Worm (Caenorhabditis elegans) whole organism, early embryonic: ENCODE data around the gene F42E8.1.

ENCODE experiments used
- B0310.2 ChIP-seq: sonication (generic microtip); optimal IDR thresholded peaks from 2 replicates; lab custom pipeline; 2016; ENCODE audit warnings: mild to moderate bottlenecking, missing genetic modification characterization, missing compliant biosample characterization
- F13C5.2 ChIP-seq: sonication (generic microtip); optimal IDR thresholded peaks from 2 replicates; lab custom pipeline; 2017; ENCODE audit warnings: mild to moderate bottlenecking, missing genetic modification characterization, inconsistent platforms, missing compliant biosample characterization
- aly-1 ChIP-seq: sonication (generic microtip); optimal IDR thresholded peaks from 2 replicates; lab custom pipeline; 2016; ENCODE audit warnings: missing genetic modification characterization, missing compliant biosample characterization
- ama-1 ChIP-seq: fragments of 150-350 bp; optimal IDR thresholded peaks from 2 replicates; lab custom pipeline; 2014
- ceh-13 ChIP-seq: fragments of 200-800 bp; sonication (Bioruptor generic); optimal IDR thresholded peaks from 2 replicates; lab custom pipeline; 2018; ENCODE audit warnings: mild to moderate bottlenecking, missing genetic modification characterization, missing compliant biosample characterization
- ceh-36 ChIP-seq: sonication (generic microtip); optimal IDR thresholded peaks from 2 replicates; lab custom pipeline; 2016; ENCODE audit warnings: missing genetic modification characterization, inconsistent platforms, missing compliant biosample characterization
- ets-7 ChIP-seq: sonication (generic microtip); optimal IDR thresholded peaks from 2 replicates; lab custom pipeline; 2016; ENCODE audit warnings: missing genotype, missing genetic modification characterization, missing compliant biosample characterization
- flt-1 ChIP-seq: fragments of 200-800 bp; sonication (Bioruptor generic); IDR thresholded peaks from 2 replicates; pipeline ENCODE4 v1.3.6; 2022; ENCODE audit warnings: missing genetic modification characterization, missing compliant biosample characterization
- hmbx-1 ChIP-seq: sonication (generic microtip); optimal IDR thresholded peaks from 2 replicates; lab custom pipeline; 2016; ENCODE audit warnings: mild to moderate bottlenecking, missing genetic modification characterization, missing compliant biosample characterization
- hmg-4 ChIP-seq: fragments of 200-800 bp; sonication (Bioruptor generic); optimal IDR thresholded peaks from 2 replicates; lab custom pipeline; 2018; ENCODE audit warnings: mild to moderate bottlenecking, missing genetic modification characterization, missing compliant biosample characterization
- hnd-1 ChIP-seq: sonication (generic microtip); optimal IDR thresholded peaks from 2 replicates; lab custom pipeline; 2016; ENCODE audit warnings: missing genetic modification characterization, missing compliant biosample characterization
- pes-1 ChIP-seq: fragments of 200-800 bp; sonication (Bioruptor generic); IDR thresholded peaks from 2 replicates; pipeline ENCODE4 v1.3.6; 2022; ENCODE audit warnings: missing genetic modification reagents, missing genetic modification characterization, missing compliant biosample characterization
- scrt-1 ChIP-seq: fragments of 200-800 bp; sonication (Bioruptor generic); IDR thresholded peaks from 2 replicates; pipeline ENCODE4 v1.3.6; 2022; ENCODE audit warnings: missing genetic modification characterization, missing compliant biosample characterization
- sea-1 ChIP-seq: fragments of 200-800 bp; sonication (Bioruptor generic); conservative IDR thresholded peaks from 2 replicates; pipeline ENCODE4 v1.3.6; 2022; ENCODE audit warnings: missing genetic modification characterization, missing compliant biosample characterization
- tbx-11 ChIP-seq: fragments of 200-800 bp; sonication (Bioruptor generic); IDR thresholded peaks from 2 replicates; pipeline ENCODE4 v1.3.6; 2022; ENCODE audit warnings: missing genetic modification characterization, missing compliant biosample characterization
- tbx-37 ChIP-seq: fragments of 200-800 bp; sonication (Bioruptor generic); conservative IDR thresholded peaks from 2 replicates; pipeline ENCODE4 v1.3.6; 2022; ENCODE audit warnings: missing genetic modification reagents, missing genetic modification characterization, missing compliant biosample characterization
- tra-4 ChIP-seq: sonication (generic microtip); optimal IDR thresholded peaks from 2 replicates; lab custom pipeline; 2017; ENCODE audit warnings: missing genetic modification characterization, missing compliant biosample characterization

The F42E8.1 gene

ce11 chrV:13061836-13062235 lies at the start of gene F42E8.1:
Gene F42E8.1, plus strand, starts transcription at chrV:13062136.
- TF ChIP-seq flt-1 = no peak
- TF ChIP-seq scrt-1 (GFP tag; lab: Robert Waterston, UW) = no peak
- no peak for TF ChIP-seq sea-1 (GFP tag; lab: Robert Waterston, UW)
- no peak for TF ChIP-seq hmg-4 (GFP tag; lab: Kevin White, UChicago)

- TF ChIP-seq ceh-13 (GFP tag; lab: Kevin White, UChicago) = no peak
- no peak for TF ChIP-seq B0310.2 (tag; lab: Kevin White, UChicago)
- TF ChIP-seq ceh-36 (tag; lab: Kevin White, UChicago) = no peak
- TF ChIP-seq aly-1 (tag; lab: Kevin White, UChicago) = no peak
- no peak for TF ChIP-seq hmbx-1
- no peak for TF ChIP-seq sea-1 (GFP tag; lab: Robert Waterston, UW)
- no peak for TF ChIP-seq flt-1
- TF ChIP-seq tbx-11 (GFP tag; lab: Robert Waterston, UW) = no peak
- no peak for TF ChIP-seq hnd-1 (tag; lab: Kevin White, UChicago)
- TF ChIP-seq pes-1 (GFP tag; lab: Robert Waterston, UW) = no peak
These were observed 48.8 kb upstream of the F42E8.1 start, which contains the start of gene try-10 for ce11 chrV:13013158-13013557. Gene try-10, minus strand, starts transcription at chrV:13013258.

- TF ChIP-seq tbx-11 (GFP tag; lab: Robert Waterston, UW) = no peak
- TF ChIP-seq ceh-13 (GFP tag; lab: Kevin White, UChicago) = no peak
- no peak for TF ChIP-seq hmg-4 (GFP tag; lab: Kevin White, UChicago)
- no peak for TF ChIP-seq scrt-1 (GFP tag; lab: Robert Waterston, UW)
- TF ChIP-seq sea-1 (GFP tag; lab: Robert Waterston, UW) = no peak
- no peak for TF ChIP-seq ceh-36 (tag; lab: Kevin White, UChicago)
- TF ChIP-seq tra-4 (tag; lab: Kevin White, UChicago) = no peak
- no peak for TF ChIP-seq tbx-37
- TF ChIP-seq ama-1 (lab: Kevin White, UChicago) = no peak
- no peak for TF ChIP-seq B0310.2 (tag; lab: Kevin White, UChicago)
- TF ChIP-seq hnd-1 (tag; lab: Kevin White, UChicago) = no peak
- TF ChIP-seq flt-1 = no peak
- no peak for TF ChIP-seq aly-1 (tag; lab: Kevin White, UChicago)
- no peak for TF ChIP-seq F13C5.2
- TF ChIP-seq hmbx-1 = no peak
- TF ChIP-seq pes-1 (GFP tag; lab: Robert Waterston, UW) = no peak
- no peak for TF ChIP-seq ets-7
These were observed 48.1 kb upstream of the F42E8.1 start, which contains the start of gene F15B9.6 for ce11 chrV:13013844-13014243. Gene F15B9.6, plus strand, starts transcription at chrV:13014144.

ce11 chrV:13018233-13018632 lies 43.7 kb upstream of the F42E8.1 start:
- TF ChIP-seq tbx-37 = no peak
- no peak for TF ChIP-seq hnd-1 (tag; lab: Kevin White, UChicago)
- no peak for TF ChIP-seq scrt-1 (GFP tag; lab: Robert Waterston, UW)
- no peak for TF ChIP-seq ceh-13 (GFP tag; lab: Kevin White, UChicago)
- no peak for TF ChIP-seq ets-7
- no peak for TF ChIP-seq flt-1
- no peak for TF ChIP-seq tbx-11 (GFP tag; lab: Robert Waterston, UW)
- TF ChIP-seq ceh-36 (tag; lab: Kevin White, UChicago) = no peak
- TF ChIP-seq B0310.2 (tag; lab: Kevin White, UChicago) = no peak
- TF ChIP-seq aly-1 (tag; lab: Kevin White, UChicago) = no peak
- TF ChIP-seq pes-1 (GFP tag; lab: Robert Waterston, UW) = no peak
- no peak for TF ChIP-seq hmg-4 (GFP tag; lab: Kevin White, UChicago)
- TF ChIP-seq F13C5.2 = no peak

- no peak for TF ChIP-seq ets-7
- TF ChIP-seq hnd-1 (tag; lab: Kevin White, UChicago) = no peak
- TF ChIP-seq scrt-1 (GFP tag; lab: Robert Waterston, UW) = no peak
- TF ChIP-seq tbx-37 = no peak
- TF ChIP-seq hmbx-1 = no peak
- no peak for TF ChIP-seq sea-1 (GFP tag; lab: Robert Waterston, UW)
- no peak for TF ChIP-seq tbx-11 (GFP tag; lab: Robert Waterston, UW)
- no peak for TF ChIP-seq ceh-13 (GFP tag; lab: Kevin White, UChicago)
- TF ChIP-seq hmg-4 (GFP tag; lab: Kevin White, UChicago) = no peak
- no peak for TF ChIP-seq B0310.2 (tag; lab: Kevin White, UChicago)
- no peak for TF ChIP-seq ama-1 (lab: Kevin White, UChicago)
- no peak for TF ChIP-seq F13C5.2
- no peak for TF ChIP-seq ceh-36 (tag; lab: Kevin White, UChicago)
- TF ChIP-seq tra-4 (tag; lab: Kevin White, UChicago) = no peak
- no peak for TF ChIP-seq aly-1 (tag; lab: Kevin White, UChicago)
- TF ChIP-seq pes-1 (GFP tag; lab: Robert Waterston, UW) = no peak
- TF ChIP-seq flt-1 = no peak
These were observed 43.2 kb upstream of the F42E8.1 start, which contains the start of gene fmi-1 for ce11 chrV:13018761-13019160. Gene fmi-1, plus strand, starts transcription at chrV:13019061.

ce11 chrV:13020014-13020413 lies 41.9 kb upstream of the F42E8.1 start:
- TF ChIP-seq hnd-1 (tag; lab: Kevin White, UChicago) = no peak
- TF ChIP-seq sea-1 (GFP tag; lab: Robert Waterston, UW) = no peak
- TF ChIP-seq hmg-4 (GFP tag; lab: Kevin White, UChicago) = no peak
- TF ChIP-seq scrt-1 (GFP tag; lab: Robert Waterston, UW) = no peak
- no peak for TF ChIP-seq ets-7
- TF ChIP-seq tbx-11 (GFP tag; lab: Robert Waterston, UW) = no peak
- no peak for TF ChIP-seq flt-1
- no peak for TF ChIP-seq F13C5.2
- TF ChIP-seq tbx-37 = no peak
- no peak for TF ChIP-seq tra-4 (tag; lab: Kevin White, UChicago)
- no peak for TF ChIP-seq pes-1 (GFP tag; lab: Robert Waterston, UW)
- no peak for TF ChIP-seq aly-1 (tag; lab: Kevin White, UChicago)
- no peak for TF ChIP-seq B0310.2 (tag; lab: Kevin White, UChicago)

ce11 chrV:13020638-13021037 lies 41.3 kb upstream of the F42E8.1 start:
- no peak for TF ChIP-seq pes-1 (GFP tag; lab: Robert Waterston, UW)
- no peak for TF ChIP-seq tbx-11 (GFP tag; lab: Robert Waterston, UW)
